Worm (Caenorhabditis elegans) whole organism, L2 larva: ENCODE measurements around the gene ifp-1.

Experiments
- R02D3.7 ChIP-seq: fragments of 150-350 bp; optimal IDR thresholded peaks from 2 replicates; lab custom pipeline; 2014; ENCODE audit warnings: missing biosample characterization, missing genetic modification characterization
- nhr-129 ChIP-seq: fragments of 150-350 bp; optimal IDR thresholded peaks from 2 replicates; lab custom pipeline; 2014; ENCODE audit warnings: missing biosample characterization, missing genetic modification characterization

ce11 chrX:9677927-9678326, 2.0 kb downstream of the ifp-1 start:
- TF ChIP-seq R02D3.7 (no peak), nhr-129 (tag; lab: Kevin White, UChicago) (no peak)
